Worm (Caenorhabditis elegans) whole organism, young adult: ENCODE data around the gene F12F6.1.

Source experiments
- B0035.1 ChIP-seq: sonication (generic microtip); optimal IDR thresholded peaks from 2 replicates; lab custom pipeline; 2016; ENCODE audit warnings: missing genetic modification characterization, mild to moderate bottlenecking, missing compliant biosample characterization, missing genotype, missing genetic modification reagents
- B0336.3 ChIP-seq: fragments of 200-800 bp; sonication (Bioruptor generic); IDR thresholded peaks from 2 replicates; pipeline ENCODE4 v1.3.6; 2022; ENCODE audit warnings: missing genetic modification characterization, missing compliant biosample characterization
- F10E7.11 ChIP-seq: sonication (generic microtip); optimal IDR thresholded peaks from 2 replicates; lab custom pipeline; 2017; ENCODE audit warnings: mild to moderate bottlenecking, missing genetic modification characterization, moderate library complexity, missing compliant biosample characterization
- F22D6.2 ChIP-seq: sonication (generic microtip); optimal IDR thresholded peaks from 2 replicates; lab custom pipeline; 2016; ENCODE audit warnings: mild to moderate bottlenecking, missing genetic modification characterization, missing compliant biosample characterization
- F23B12.7 ChIP-seq: sonication (generic microtip); optimal IDR thresholded peaks from 2 replicates; lab custom pipeline; 2017; ENCODE audit warnings: missing genetic modification characterization, mild to moderate bottlenecking, missing compliant biosample characterization, antibody characterized with exemption, moderate library complexity; ENCODE audit not compliant: insufficient read depth
- F52B5.7 ChIP-seq: sonication (generic microtip); optimal IDR thresholded peaks from 2 replicates; lab custom pipeline; 2016; ENCODE audit warnings: mild to moderate bottlenecking, missing genetic modification characterization, missing compliant biosample characterization
- F55B11.4 ChIP-seq: sonication (generic microtip); optimal IDR thresholded peaks from 2 replicates; lab custom pipeline; 2016; ENCODE audit warnings: missing compliant biosample characterization, missing genetic modification characterization, borderline replicate concordance; ENCODE audit not compliant: insufficient read depth
- K12H6.12 ChIP-seq: fragments of 200-800 bp; sonication (Bioruptor generic); optimal IDR thresholded peaks from 2 replicates; lab custom pipeline; 2018; ENCODE audit warnings: mild to moderate bottlenecking, missing genetic modification characterization, missing compliant biosample characterization
- Y53F4B.3 ChIP-seq: fragments of 200-800 bp; sonication (Bioruptor generic); IDR thresholded peaks from 2 replicates; pipeline ENCODE4 v1.3.6; 2022; ENCODE audit warnings: missing genetic modification reagents, missing genetic modification characterization, missing compliant biosample characterization
- Y95B8A.8 ChIP-seq: fragments of 200-800 bp; sonication (Bioruptor generic); IDR thresholded peaks from 2 replicates; pipeline ENCODE4 v1.3.6; 2022; ENCODE audit warnings: missing genetic modification reagents, missing genetic modification characterization, missing compliant biosample characterization
- akir-1 ChIP-seq: fragments of 200-800 bp; sonication (Bioruptor generic); optimal IDR thresholded peaks from 2 replicates; lab custom pipeline; 2018; ENCODE audit warnings: mild to moderate bottlenecking, missing genetic modification characterization, moderate library complexity, missing compliant biosample characterization
- atf-7 ChIP-seq: sonication (generic microtip); optimal IDR thresholded peaks from 2 replicates; lab custom pipeline; 2017; ENCODE audit warnings: mild to moderate bottlenecking, missing genetic modification characterization, missing compliant biosample characterization
- athp-1 ChIP-seq: sonication (generic microtip); optimal IDR thresholded peaks from 2 replicates; lab custom pipeline; 2017; ENCODE audit warnings: mild to moderate bottlenecking, missing genetic modification characterization, missing compliant biosample characterization
- bed-1 ChIP-seq: fragments of 200-800 bp; sonication (Bioruptor generic); IDR thresholded peaks from 2 replicates; pipeline ENCODE4 v1.3.6; 2022; ENCODE audit warnings: missing genetic modification reagents, missing genetic modification characterization, missing compliant biosample characterization
- cebp-1 ChIP-seq, 2 experiments: fragments of 200-800 bp in 1 of 2; sonication (Bioruptor generic) in 1 of 2; sonication (generic microtip) in 1 of 2; IDR thresholded peaks in 1 of 2; optimal IDR thresholded peaks in 1 of 2; 2 replicates each; pipeline versions ENCODE4 v1.3.6 to Lab custom; 2017 to 2022; ENCODE audit warnings: missing compliant biosample characterization in 2 of 2, missing genetic modification characterization in 2 of 2, mild to moderate bottlenecking in 1 of 2, missing genetic modification reagents in 1 of 2, moderate library complexity in 1 of 2
- ceh-100 ChIP-seq: fragments of 200-800 bp; sonication (Bioruptor generic); IDR thresholded peaks from 2 replicates; pipeline ENCODE4 v1.3.6; 2022; ENCODE audit warnings: missing genetic modification reagents, missing genetic modification characterization, missing compliant biosample characterization
- ceh-27 ChIP-seq: fragments of 200-800 bp; sonication (Bioruptor generic); optimal IDR thresholded peaks from 2 replicates; lab custom pipeline; 2018; ENCODE audit warnings: mild to moderate bottlenecking, missing genetic modification characterization, moderate library complexity, missing compliant biosample characterization
- dpff-1 ChIP-seq: sonication (generic microtip); optimal IDR thresholded peaks from 2 replicates; lab custom pipeline; 2017; ENCODE audit warnings: mild to moderate bottlenecking, missing genetic modification characterization, missing compliant biosample characterization
- dpl-1 ChIP-seq: fragments of 150-350 bp; optimal IDR thresholded peaks from 2 replicates; lab custom pipeline; 2014; ENCODE audit warnings: missing biosample characterization, missing genetic modification reagents, missing genetic modification characterization
- egl-18 ChIP-seq: fragments of 200-800 bp; sonication (Bioruptor generic); IDR thresholded peaks from 2 replicates; pipeline ENCODE4 v1.3.6; 2022; ENCODE audit warnings: missing genetic modification reagents, missing genetic modification characterization, missing compliant biosample characterization
- egl-44 ChIP-seq: fragments of 200-800 bp; sonication (Bioruptor generic); IDR thresholded peaks from 2 replicates; pipeline ENCODE4 v1.3.6; 2022; ENCODE audit warnings: missing genetic modification reagents, missing genetic modification characterization, missing compliant biosample characterization
- egrh-3 ChIP-seq: fragments of 200-800 bp; sonication (Bioruptor generic); IDR thresholded peaks from 2 replicates; pipeline ENCODE4 v1.3.6; 2022; ENCODE audit warnings: missing genetic modification reagents, missing genetic modification characterization, missing compliant biosample characterization
- ekl-4 ChIP-seq: fragments of 200-800 bp; sonication (Bioruptor generic); IDR thresholded peaks from 2 replicates; pipeline ENCODE4 v1.3.6; 2022; ENCODE audit warnings: missing genetic modification reagents, missing genetic modification characterization, missing compliant biosample characterization
- gei-17 ChIP-seq: fragments of 200-800 bp; sonication (Bioruptor generic); optimal IDR thresholded peaks from 2 replicates; lab custom pipeline; 2018; ENCODE audit warnings: mild to moderate bottlenecking, missing genetic modification characterization, missing compliant biosample characterization
- hlh-12 ChIP-seq: sonication (generic microtip); optimal IDR thresholded peaks from 2 replicates; lab custom pipeline; 2016; ENCODE audit warnings: missing genetic modification characterization, missing compliant biosample characterization
- hmg-1.2 ChIP-seq: fragments of 200-800 bp; sonication (Bioruptor generic); IDR thresholded peaks from 2 replicates; pipeline ENCODE4 v1.3.6; 2022; ENCODE audit warnings: missing genetic modification reagents, missing genetic modification characterization, missing compliant biosample characterization
- hmg-20 ChIP-seq: fragments of 200-800 bp; sonication (Bioruptor generic); IDR thresholded peaks from 2 replicates; pipeline ENCODE4 v1.3.6; 2022; ENCODE audit warnings: missing genetic modification reagents, missing genetic modification characterization, missing compliant biosample characterization
- let-607 ChIP-seq, 2 experiments: fragments of 200-800 bp in 1 of 2; sonication (Bioruptor generic) in 1 of 2; sonication (generic microtip) in 1 of 2; optimal IDR thresholded peaks; 2 replicates each; lab custom pipeline; 2016 to 2018; ENCODE audit warnings: mild to moderate bottlenecking in 2 of 2, missing compliant biosample characterization in 2 of 2, missing genetic modification characterization in 2 of 2, moderate library complexity in 2 of 2, missing genotype in 1 of 2
- lin-54 ChIP-seq: fragments of 200-800 bp; sonication (Bioruptor generic); optimal IDR thresholded peaks from 2 replicates; lab custom pipeline; 2018; ENCODE audit warnings: mild to moderate bottlenecking, missing genetic modification characterization, missing compliant biosample characterization
- lir-1 ChIP-seq: fragments of 200-800 bp; sonication (Bioruptor generic); conservative IDR thresholded peaks from 2 replicates; pipeline ENCODE4 v1.3.6; 2022; ENCODE audit warnings: missing genetic modification reagents, missing genetic modification characterization, missing compliant biosample characterization
- lsl-1 ChIP-seq: fragments of 200-800 bp; sonication (Bioruptor generic); optimal IDR thresholded peaks from 2 replicates; lab custom pipeline; 2018; ENCODE audit warnings: mild to moderate bottlenecking, missing genetic modification characterization, moderate library complexity, missing compliant biosample characterization
- madf-10 ChIP-seq: sonication (generic microtip); optimal IDR thresholded peaks from 2 replicates; lab custom pipeline; 2016; ENCODE audit warnings: mild to moderate bottlenecking, missing genetic modification characterization, missing compliant biosample characterization
- madf-8 ChIP-seq: fragments of 200-800 bp; sonication (Bioruptor generic); conservative IDR thresholded peaks from 2 replicates; pipeline ENCODE4 v1.3.6; 2022; ENCODE audit warnings: missing genetic modification reagents, missing genetic modification characterization, missing compliant biosample characterization
- mel-28 ChIP-seq: sonication (generic microtip); optimal IDR thresholded peaks from 2 replicates; lab custom pipeline; 2016; ENCODE audit warnings: borderline replicate concordance, mild to moderate bottlenecking, missing genetic modification characterization, missing compliant biosample characterization
- pha-4 ChIP-seq: fragments of 150-350 bp; sonication (generic microtip); optimal IDR thresholded peaks from 2 replicates; lab custom pipeline; 2014; ENCODE audit warnings: missing biosample characterization, missing genetic modification reagents, missing genetic modification characterization
- sdz-38 ChIP-seq: sonication (generic microtip); optimal IDR thresholded peaks from 2 replicates; lab custom pipeline; 2016; ENCODE audit warnings: missing genotype, missing genetic modification characterization, missing compliant biosample characterization
- sea-2 ChIP-seq: fragments of 200-800 bp; sonication (Bioruptor generic); IDR thresholded peaks from 2 replicates; pipeline ENCODE4 v1.3.6; 2022; ENCODE audit warnings: missing genetic modification characterization, missing compliant biosample characterization
- snpc-1.3 ChIP-seq: sonication (generic microtip); optimal IDR thresholded peaks from 2 replicates; lab custom pipeline; 2017; ENCODE audit warnings: missing genetic modification characterization, mild to moderate bottlenecking, missing compliant biosample characterization, antibody characterized with exemption, moderate library complexity, missing genotype, missing genetic modification reagents; ENCODE audit not compliant: insufficient read depth
- snpc-3.4 ChIP-seq: sonication (generic microtip); optimal IDR thresholded peaks from 2 replicates; lab custom pipeline; 2017; ENCODE audit warnings: missing genetic modification characterization, mild to moderate bottlenecking, missing compliant biosample characterization, antibody characterized with exemption, moderate library complexity, missing genotype, missing genetic modification reagents
- somi-1 ChIP-seq: fragments of 200-800 bp; sonication (Bioruptor generic); optimal IDR thresholded peaks from 2 replicates; lab custom pipeline; 2018; ENCODE audit warnings: mild to moderate bottlenecking, missing genetic modification characterization, missing compliant biosample characterization
- tbp1 ChIP-seq: fragments of 200-800 bp; sonication (Bioruptor generic); optimal IDR thresholded peaks from 2 replicates; lab custom pipeline; 2018; ENCODE audit warnings: mild to moderate bottlenecking, missing genetic modification characterization, missing compliant biosample characterization
- zfh-2 ChIP-seq: fragments of 200-800 bp; sonication (Bioruptor generic); conservative IDR thresholded peaks from 2 replicates; pipeline ENCODE4 v1.3.6; 2022; ENCODE audit warnings: missing genetic modification reagents, missing genetic modification characterization, missing compliant biosample characterization
- zim-3 ChIP-seq: sonication (generic microtip); optimal IDR thresholded peaks from 2 replicates; lab custom pipeline; 2017; ENCODE audit warnings: mild to moderate bottlenecking, missing genetic modification characterization, moderate library complexity, missing compliant biosample characterization
- ztf-18 ChIP-seq: sonication (generic microtip); optimal IDR thresholded peaks from 2 replicates; lab custom pipeline; 2016; ENCODE audit warnings: missing genotype, mild to moderate bottlenecking, missing genetic modification characterization, missing compliant biosample characterization
- ztf-3 ChIP-seq: fragments of 200-800 bp; sonication (Bioruptor generic); optimal IDR thresholded peaks from 2 replicates; lab custom pipeline; 2018; ENCODE audit warnings: mild to moderate bottlenecking, missing genetic modification characterization, missing compliant biosample characterization

Gene F12F6.1

DNA sequence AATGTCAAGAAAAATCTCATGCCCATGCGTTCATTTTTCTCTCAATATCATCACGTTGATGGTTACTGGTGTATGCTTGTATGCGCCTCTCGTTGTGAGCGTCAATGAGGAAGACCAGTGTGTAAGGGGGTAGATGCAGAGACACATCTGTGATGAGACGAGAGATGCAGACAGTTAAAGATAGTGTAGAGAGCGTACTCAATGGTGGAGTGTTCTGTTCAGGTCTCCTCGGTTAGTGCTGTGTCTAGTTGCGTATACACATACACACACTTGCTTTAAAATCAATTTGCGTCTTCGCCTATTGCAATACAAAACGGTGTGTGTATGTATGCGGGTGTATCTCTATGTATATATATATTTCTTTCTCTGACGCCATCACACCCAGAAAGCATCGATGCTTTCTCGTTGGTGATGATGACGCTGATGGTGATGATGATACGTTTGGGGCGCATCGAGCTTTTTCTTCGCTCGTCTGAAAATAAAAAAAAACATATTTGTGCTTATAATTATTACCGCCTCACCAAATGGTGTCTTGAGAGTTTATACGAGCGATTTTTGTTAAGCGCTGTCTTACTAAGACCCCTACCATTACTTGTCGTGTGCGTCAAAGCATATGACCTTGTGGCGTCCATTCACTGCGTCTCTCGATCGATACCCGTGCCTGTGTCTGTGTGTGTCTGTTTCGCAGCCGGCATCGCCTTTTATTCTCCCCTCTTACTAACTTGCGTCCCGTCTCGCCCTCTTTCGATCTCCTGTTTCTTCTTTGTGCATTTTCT, 9.8 kb downstream of the F12F6.1 start, which contains the start of gene F40F11.3 (continued):
- TF ChIP-seq egl-44 (GFP tag; lab: Robert Waterston, UW) (peak; percentile 64; the same call in 1 of the 2 replicates), zfh-2 (GFP tag; lab: Robert Waterston, UW) (no peak; the same call in 1 of the 2 replicates), B0035.1 (tag; lab: Kevin White, UChicago) (no peak), F10E7.11 (tag; lab: Kevin White, UChicago) (no peak), madf-8 (GFP tag; lab: Robert Waterston, UW) (no peak), madf-10 (peak; percentile 71), bed-1 (no peak), atf-7 (peak; percentile 42), ekl-4 (peak; percentile 73), snpc-1.3 (tag; lab: Kevin White, UChicago) (no peak), dpl-1 (GFP tag; lab: Kevin White, UChicago) (peak; percentile 32), lin-54 (GFP tag; lab: Kevin White, UChicago) (peak; percentile 65), hlh-12 (tag; lab: Kevin White, UChicago) (no peak), gei-17 (GFP tag; lab: Kevin White, UChicago) (no peak), cebp-1 (GFP tag; IDR thresholded peaks at IDR 0.05; lab: Robert Waterston, UW) (peak; percentile 7; the same call in 1 of the 2 replicates), cebp-1 (tag; optimal IDR thresholded peaks at IDR 0.05; lab: Kevin White, UChicago) (peak; percentile 77), ztf-3 (GFP tag; lab: Kevin White, UChicago) (no peak), B0336.3 (GFP tag; lab: Robert Waterston, UW) (peak; percentile 26), athp-1 (tag; lab: Kevin White, UChicago) (peak; percentile 26), sea-2 (no peak), F52B5.7 (tag; lab: Kevin White, UChicago) (no peak), ceh-27 (GFP tag; lab: Kevin White, UChicago) (peak; percentile 94), Y53F4B.3 (GFP tag; lab: Robert Waterston, UW) (no peak), lir-1 (GFP tag; lab: Robert Waterston, UW) (no peak), Y95B8A.8 (0 out of 2 replicates have a peak, but pooled peaks have one; percentile 14), snpc-3.4 (no peak), zim-3 (tag; lab: Kevin White, UChicago) (no peak), tbp1 (GFP tag; lab: Kevin White, UChicago) (peak; percentile 54), F22D6.2 (no peak), F55B11.4 (tag; lab: Kevin White, UChicago) (no peak), K12H6.12 (tag; lab: Kevin White, UChicago) (peak; percentile 75), hmg-1.2 (GFP tag; lab: Robert Waterston, UW) (peak; percentile 96), let-607 (tag; optimal IDR thresholded peaks at IDR 0.05; lab: Kevin White, UChicago) (peak in 1 of 2 experiments; percentile 52), dpff-1 (tag; lab: Kevin White, UChicago) (no peak), lsl-1 (GFP tag; lab: Kevin White, UChicago) (no peak), F23B12.7 (tag; lab: Kevin White, UChicago) (no peak), somi-1 (GFP tag; lab: Kevin White, UChicago) (peak; percentile 16), pha-4 (tag; lab: Kevin White, UChicago) (no peak), mel-28 (no peak), egl-18 (GFP tag; lab: Robert Waterston, UW) (0 out of 2 replicates have a peak, but pooled peaks have one; percentile 40), egrh-3 (no peak), ztf-18 (tag; lab: Kevin White, UChicago) (peak; percentile 2), ceh-100 (GFP tag; lab: Robert Waterston, UW) (no peak; the same call in none of the 2 replicates), akir-1 (GFP tag; lab: Kevin White, UChicago) (peak; percentile 38), sdz-38 (tag; lab: Kevin White, UChicago) (no peak), hmg-20 (GFP tag; lab: Robert Waterston, UW) (peak; percentile 37; the same call in 1 of the 2 replicates)
